Worm (Caenorhabditis elegans) whole organism, L4/young adult: ENCODE measurements around the gene ccch-3.

Source experiments
- W03F9.2 ChIP-seq: fragments of 150-350 bp; optimal IDR thresholded peaks from 2 replicates; lab custom pipeline; 2014; ENCODE audit warnings: missing biosample characterization, missing genetic modification characterization
- dao-5 ChIP-seq: sonication (generic microtip); optimal IDR thresholded peaks from 2 replicates; lab custom pipeline; 2016; ENCODE audit warnings: missing genotype, missing genetic modification characterization, moderate library complexity, missing compliant biosample characterization
- him-1 ChIP-seq: sonication (generic microtip); optimal IDR thresholded peaks from 2 replicates; lab custom pipeline; 2016; ENCODE audit warnings: missing genotype, missing genetic modification reagents, missing genetic modification characterization, missing compliant biosample characterization

DNA sequence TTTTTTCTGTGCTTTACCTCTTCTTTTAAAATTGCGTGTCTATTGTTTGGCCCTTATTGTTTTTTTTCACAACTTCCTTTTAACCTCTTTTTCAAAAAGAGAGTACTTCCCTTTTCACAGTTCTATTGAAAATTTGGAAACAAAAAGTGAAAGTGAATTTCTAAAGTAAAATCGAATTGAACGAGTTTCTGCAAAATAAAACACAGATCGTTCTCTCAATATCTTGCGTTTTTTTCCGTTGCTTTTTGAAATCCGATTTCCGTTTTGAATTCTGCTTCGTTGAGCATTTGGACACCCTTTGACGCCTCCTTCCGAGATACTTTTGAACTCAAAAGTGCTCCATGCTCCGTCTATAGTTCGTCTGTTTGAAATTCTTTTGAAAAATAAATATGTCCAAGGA lies 16.8 kb upstream of the ccch-3 start:
- TF ChIP-seq him-1 (tag; lab: Kevin White, UChicago) (no peak), W03F9.2 (tag; lab: Kevin White, UChicago) (no peak), dao-5 (tag; lab: Kevin White, UChicago) (no peak)
